Worm (Caenorhabditis elegans) whole organism, L4 larva: ENCODE measurements around the gene T23G5.3.

Experiments used
- D1046.2 ChIP-seq: fragments of 200-800 bp; sonication (Bioruptor generic); IDR thresholded peaks from 2 replicates; pipeline ENCODE4 v1.3.6; 2022; ENCODE audit warnings: missing genetic modification characterization, missing compliant biosample characterization
- ZK546.5 ChIP-seq, 2 experiments: sonication (generic microtip); optimal IDR thresholded peaks; 2 replicates each; lab custom pipeline; 2017; ENCODE audit warnings: missing biosample characterization in 2 of 2, missing genetic modification characterization in 2 of 2
- ces-1 ChIP-seq: fragments of 150-350 bp; sonication (generic microtip); optimal IDR thresholded peaks from 4 replicates; lab custom pipeline; 2014; ENCODE audit warnings: missing biosample characterization, missing genetic modification reagents, missing genetic modification characterization
- lsy-2 ChIP-seq, 2 experiments: fragments of 150-350 bp in 1 of 2; sonication (generic microtip) in 1 of 2; optimal IDR thresholded peaks; 2 replicates each; lab custom pipeline; 2014 to 2017; ENCODE audit warnings: missing biosample characterization in 2 of 2, missing genetic modification characterization in 2 of 2
- mdl-1 ChIP-seq, 2 experiments: fragments of 150-350 bp in 1 of 2; sonication (generic microtip) in 1 of 2; optimal IDR thresholded peaks; 2 replicates each; lab custom pipeline; 2014 to 2017; ENCODE audit warnings: missing biosample characterization in 2 of 2, missing genetic modification characterization in 2 of 2
- nhr-28 ChIP-seq: fragments of 150-350 bp; optimal IDR thresholded peaks from 2 replicates; lab custom pipeline; 2014; ENCODE audit warnings: missing biosample characterization, missing genetic modification characterization
- snpc-4 ChIP-seq: fragments of 150-350 bp; optimal IDR thresholded peaks from 2 replicates; lab custom pipeline; 2014; ENCODE audit warnings: missing biosample characterization, missing genetic modification characterization

DNA sequence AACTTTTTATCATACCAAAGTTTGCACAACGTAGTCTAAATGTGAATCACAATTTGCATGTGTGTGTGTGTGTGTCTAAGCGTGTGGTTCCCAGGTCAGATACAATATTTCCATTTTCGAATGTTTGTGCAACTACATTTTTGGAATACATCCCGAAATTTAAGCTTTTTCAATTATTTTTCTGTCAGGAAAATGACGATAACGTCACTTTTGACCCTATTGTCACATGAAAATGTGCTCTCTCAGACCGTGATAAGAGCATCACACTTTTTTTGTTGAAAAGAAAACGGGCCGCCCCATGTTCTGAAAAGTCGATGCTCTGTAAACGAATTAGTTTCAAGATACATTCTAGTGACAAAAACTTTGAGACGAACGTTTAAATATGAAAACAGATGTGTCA is 23.9 kb upstream of the T23G5.3 start:
- no peak for TF ChIP-seq ces-1 (GFP tag; lab: Kevin White, UChicago)
- no peak for TF ChIP-seq ZK546.5 (tag; optimal IDR thresholded peaks at IDR 0.05; lab: Kevin White, UChicago)
- peak; percentile 79 for TF ChIP-seq nhr-28 (tag; lab: Kevin White, UChicago)
- no peak for TF ChIP-seq snpc-4 (tag; lab: Kevin White, UChicago)
- TF ChIP-seq mdl-1 (tag; optimal IDR thresholded peaks at IDR 0.05; lab: Kevin White, UChicago): no peak
- TF ChIP-seq D1046.2 (GFP tag; lab: Robert Waterston, UW): no peak
- no peak for TF ChIP-seq lsy-2 (tag; optimal IDR thresholded peaks at IDR 0.05; lab: Kevin White, UChicago)
